Fruit fly (Drosophila melanogaster): ENCODE measurements around the gene Ran.

DNA sequence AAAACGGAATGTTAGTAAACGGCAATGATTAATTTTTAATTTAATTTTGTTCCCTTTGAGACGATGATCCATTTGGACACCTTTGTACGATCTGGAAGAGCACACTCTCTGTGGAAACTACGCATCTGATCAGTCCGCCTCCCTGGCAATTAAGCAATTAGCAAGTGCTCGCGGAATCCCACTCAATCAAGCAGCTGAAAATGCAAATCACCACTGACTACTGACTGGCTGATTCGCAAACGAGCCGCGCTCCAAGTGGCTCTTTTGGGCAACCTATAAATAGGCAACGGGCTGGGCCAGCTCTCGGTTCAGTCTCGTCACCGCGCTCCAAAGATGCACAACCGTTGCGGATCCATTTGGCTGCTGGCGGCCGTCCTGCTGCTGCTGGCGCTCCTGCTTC lies 4.7 kb downstream of the Ran start, which contains the start of gene CG15201:
- TF ChIP-seq kay (GFP tag; optimal IDR thresholded peaks at IDR 0.05) (no peak), tll (GFP tag; optimal IDR thresholded peaks at IDR 0.05) (no peak)

All from whole organism, embryonic.